Fruit fly (Drosophila melanogaster) whole organism, adult: ENCODE measurements around the gene CG7148.

Source experiments
- CG11617 ChIP-seq: fragments of 200-800 bp; sonication (Bioruptor generic); optimal IDR thresholded peaks from 2 replicates; lab custom pipeline; 2017; ENCODE audit warnings: mild to moderate bottlenecking, missing biosample characterization, missing genetic modification reagents, missing genetic modification characterization
- CG14711 ChIP-seq: fragments of 200-800 bp; sonication (Bioruptor generic); optimal IDR thresholded peaks from 2 replicates; lab custom pipeline; 2018; ENCODE audit warnings: missing biosample characterization, mild to moderate bottlenecking, missing genetic modification characterization, moderate library complexity
- CG5204 ChIP-seq: fragments of 200-800 bp; sonication (Bioruptor generic); optimal IDR thresholded peaks from 2 replicates; lab custom pipeline; 2016; ENCODE audit warnings: missing biosample characterization, missing genetic modification characterization
- CG7101 ChIP-seq: fragments of 200-800 bp; sonication (Bioruptor generic); optimal IDR thresholded peaks from 2 replicates; lab custom pipeline; 2018; ENCODE audit warnings: missing biosample characterization, mild to moderate bottlenecking, missing genetic modification characterization, moderate library complexity
- Crg-1 ChIP-seq: fragments of 200-800 bp; sonication (Bioruptor generic); optimal IDR thresholded peaks from 2 replicates; lab custom pipeline; 2016; ENCODE audit warnings: missing biosample characterization, missing genetic modification characterization
- Mnt ChIP-seq: fragments of 200-800 bp; sonication (Bioruptor generic); optimal IDR thresholded peaks from 2 replicates; lab custom pipeline; 2016; ENCODE audit warnings: missing biosample characterization, mild to moderate bottlenecking, missing genetic modification characterization
- bab1 ChIP-seq: fragments of 200-800 bp; sonication (Bioruptor generic); optimal IDR thresholded peaks from 3 replicates; lab custom pipeline; 2019; ENCODE audit warnings: missing biosample characterization, mild to moderate bottlenecking, missing genetic modification characterization, moderate library complexity
- kay ChIP-seq: fragments of 200-800 bp; sonication (Bioruptor generic); peaks from one replicate; lab custom pipeline; 2016; ENCODE audit warnings: missing biosample characterization, missing genetic modification characterization, borderline replicate concordance
- tj ChIP-seq: fragments of 200-800 bp; sonication (Bioruptor generic); optimal IDR thresholded peaks from 3 replicates; lab custom pipeline; 2017; ENCODE audit warnings: missing biosample characterization, mild to moderate bottlenecking, missing genetic modification characterization, moderate library complexity
- toe ChIP-seq: fragments of 200-800 bp; sonication (Bioruptor generic); optimal IDR thresholded peaks from 2 replicates; lab custom pipeline; 2016; ENCODE audit warnings: missing biosample characterization, missing genetic modification characterization

dm6 chr3L:21787883-21788282, 44.2 kb downstream of the CG7148 start:
- TF ChIP-seq Crg-1: no peak
- no peak for TF ChIP-seq CG14711 (tag; lab: Kevin White, UChicago)
- no peak for TF ChIP-seq CG7101
- no peak for TF ChIP-seq CG5204
- TF ChIP-seq Mnt: no peak
- no peak for TF ChIP-seq bab1
- TF ChIP-seq tj: no peak
- no peak for TF ChIP-seq kay (GFP tag; lab: Kevin White, UChicago)
- TF ChIP-seq toe (GFP tag; lab: Kevin White, UChicago): no peak
- no peak for TF ChIP-seq CG11617 (GFP tag; lab: Kevin White, UChicago)
